Fruit fly (Drosophila melanogaster) whole organism, embryonic: Measurements from ENCODE around the gene phol.

Source experiments
- Adf1 ChIP-seq: fragments of 200-800 bp; sonication (Bioruptor generic); IDR thresholded peaks from 2 replicates; pipeline ENCODE4 v1.3.6; 2022; ENCODE audit warnings: missing biosample characterization, missing genetic modification characterization
- Aef1 ChIP-seq: fragments of 200-800 bp; sonication (Bioruptor generic); IDR thresholded peaks from 3 replicates; pipeline ENCODE4 v1.3.6; 2022; ENCODE audit warnings: missing biosample characterization, missing genetic modification characterization
- CG10209 ChIP-seq: fragments of 200-800 bp; sonication (Bioruptor generic); optimal IDR thresholded peaks from 3 replicates; lab custom pipeline; 2017; ENCODE audit warnings: missing biosample characterization, mild to moderate bottlenecking, missing genetic modification characterization, missing genetic modification reagents
- CG10543 ChIP-seq: fragments of 200-800 bp; sonication (Bioruptor generic); optimal IDR thresholded peaks from 3 replicates; lab custom pipeline; 2017; ENCODE audit warnings: missing biosample characterization, mild to moderate bottlenecking, missing genetic modification characterization, moderate library complexity
- CG10654 ChIP-seq: fragments of 200-800 bp; sonication (Bioruptor generic); optimal IDR thresholded peaks from 2 replicates; lab custom pipeline; 2016; ENCODE audit warnings: missing biosample characterization, missing genetic modification characterization
- CG11695 ChIP-seq: fragments of 200-800 bp; sonication (Bioruptor generic); IDR thresholded peaks from 3 replicates; pipeline ENCODE4 v1.3.6; 2022; ENCODE audit warnings: missing biosample characterization, missing genetic modification characterization
- CG12299 ChIP-seq: fragments of 200-800 bp; sonication (Bioruptor generic); optimal IDR thresholded peaks from 2 replicates; lab custom pipeline; 2018; ENCODE audit warnings: missing biosample characterization, mild to moderate bottlenecking, missing genetic modification characterization
- CG14014 ChIP-seq: fragments of 200-800 bp; sonication (Bioruptor generic); IDR thresholded peaks from 2 replicates; pipeline ENCODE4 v1.3.6; 2022; ENCODE audit warnings: missing biosample characterization, missing genetic modification characterization
- CG14860 ChIP-seq: fragments of 200-800 bp; sonication (Bioruptor generic); IDR thresholded peaks from 3 replicates; pipeline ENCODE4 v1.3.6; 2022; ENCODE audit warnings: missing biosample characterization, missing genetic modification characterization; ENCODE audit not compliant: partially characterized antibody
- CG2120 ChIP-seq: fragments of 200-800 bp; sonication (Bioruptor generic); optimal IDR thresholded peaks from 3 replicates; lab custom pipeline; 2016; ENCODE audit warnings: missing biosample characterization, missing genetic modification characterization
- CG2678 ChIP-seq: fragments of 200-800 bp; sonication (Bioruptor generic); optimal IDR thresholded peaks from 3 replicates; lab custom pipeline; 2019; ENCODE audit warnings: missing biosample characterization, mild to moderate bottlenecking, missing genetic modification characterization, moderate library complexity
- CG30020 ChIP-seq: fragments of 200-800 bp; optimal IDR thresholded peaks from 2 replicates; lab custom pipeline; 2019; ENCODE audit warnings: missing biosample characterization, mild to moderate bottlenecking, missing genetic modification characterization, moderate library complexity
- CG42726 ChIP-seq: fragments of 200-800 bp; sonication (Bioruptor generic); IDR thresholded peaks from 2 replicates; pipeline ENCODE4 v1.3.6; 2022; ENCODE audit warnings: missing biosample characterization, missing genetic modification characterization; ENCODE audit not compliant: partially characterized antibody
- CG4617 ChIP-seq: fragments of 200-800 bp; sonication (Bioruptor generic); optimal IDR thresholded peaks from 3 replicates; lab custom pipeline; 2016; ENCODE audit warnings: missing biosample characterization, missing genetic modification characterization, borderline replicate concordance
- CG6654 ChIP-seq: fragments of 200-800 bp; sonication (Bioruptor generic); optimal IDR thresholded peaks from 2 replicates; lab custom pipeline; 2017; ENCODE audit warnings: missing biosample characterization, mild to moderate bottlenecking, missing genetic modification characterization
- CG6813 ChIP-seq: fragments of 200-800 bp; sonication (Bioruptor generic); optimal IDR thresholded peaks from 2 replicates; lab custom pipeline; 2017; ENCODE audit warnings: missing biosample characterization, missing genetic modification characterization, mild to moderate bottlenecking, moderate library complexity, missing genetic modification reagents
- CG7372 ChIP-seq: fragments of 200-800 bp; sonication (Bioruptor generic); IDR thresholded peaks from 2 replicates; pipeline ENCODE4 v1.3.6; 2022; ENCODE audit warnings: missing biosample characterization, missing genetic modification characterization
- CG8290 ChIP-seq, 3 experiments: fragments of 200-800 bp; sonication (Bioruptor generic); optimal IDR thresholded peaks; 2 replicates each; lab custom pipeline; 2016 to 2019; ENCODE audit warnings: missing biosample characterization in 3 of 3, missing genetic modification characterization in 3 of 3, mild to moderate bottlenecking in 2 of 3, moderate library complexity in 1 of 3
- CTCF ChIP-seq: fragments of 200-800 bp; sonication (Bioruptor generic); optimal IDR thresholded peaks from 2 replicates; lab custom pipeline; 2017; ENCODE audit warnings: missing biosample characterization, mild to moderate bottlenecking, missing genetic modification characterization, moderate library complexity
- CrebB ChIP-seq: fragments of 200-800 bp; sonication (Bioruptor generic); optimal IDR thresholded peaks from 3 replicates; lab custom pipeline; 2018; ENCODE audit warnings: missing biosample characterization, mild to moderate bottlenecking, missing genetic modification characterization
- D19B ChIP-seq: fragments of 200-800 bp; sonication (Bioruptor generic); optimal IDR thresholded peaks from 2 replicates; lab custom pipeline; 2017; ENCODE audit warnings: missing biosample characterization, mild to moderate bottlenecking, missing genetic modification characterization
- Dip3 ChIP-seq: fragments of 200-800 bp; sonication (Bioruptor generic); optimal IDR thresholded peaks from 3 replicates; lab custom pipeline; 2016; ENCODE audit warnings: missing biosample characterization, missing genetic modification characterization
- HmgD ChIP-seq: fragments of 200-800 bp; sonication (Bioruptor generic); optimal IDR thresholded peaks from 3 replicates; lab custom pipeline; 2016; ENCODE audit warnings: missing biosample characterization, missing genetic modification characterization
- Six4 ChIP-seq: fragments of 200-800 bp; sonication (Bioruptor generic); optimal IDR thresholded peaks from 2 replicates; lab custom pipeline; 2016; ENCODE audit warnings: missing biosample characterization, missing genetic modification characterization
- Sry-δ ChIP-seq: fragments of 200-800 bp; sonication (Bioruptor generic); optimal IDR thresholded peaks from 2 replicates; lab custom pipeline; 2016; ENCODE audit warnings: missing biosample characterization, missing genetic modification characterization
- Trl ChIP-seq, 3 experiments: fragments of >200 bp in 2 of 3; fragments of 200-800 bp in 1 of 3; sonication (Bioruptor generic) in 1 of 3; optimal IDR thresholded peaks; 2 replicates in 1 of 3; 3 replicates in 2 of 3; lab custom pipeline; 2016 to 2017; ENCODE audit warnings: missing biosample characterization in 1 of 3, missing genetic modification characterization in 1 of 3
- ap ChIP-seq: fragments of 200-800 bp; sonication (Bioruptor generic); IDR thresholded peaks from 2 replicates; pipeline ENCODE4 v1.3.6; 2022; ENCODE audit warnings: missing biosample characterization, missing genetic modification characterization
- chinmo ChIP-seq: fragments of 200-800 bp; sonication (Bioruptor generic); IDR thresholded peaks from 4 replicates; pipeline ENCODE4 v1.3.6; 2022; ENCODE audit warnings: missing biosample characterization, missing genetic modification characterization; ENCODE audit not compliant: partially characterized antibody
- corto ChIP-seq: fragments of 200-800 bp; sonication (Bioruptor generic); optimal IDR thresholded peaks from 2 replicates; lab custom pipeline; 2016; ENCODE audit warnings: missing biosample characterization, mild to moderate bottlenecking, missing genetic modification characterization, moderate library complexity
- crc ChIP-seq: fragments of 200-800 bp; sonication (Bioruptor generic); optimal IDR thresholded peaks from 2 replicates; lab custom pipeline; 2016; ENCODE audit warnings: missing biosample characterization, missing genetic modification characterization
- crol ChIP-seq: fragments of 200-800 bp; sonication (Bioruptor generic); IDR thresholded peaks from 2 replicates; pipeline ENCODE4 v1.3.6; 2022; ENCODE audit warnings: missing biosample characterization, missing genetic modification characterization
- dpn ChIP-seq, 2 experiments: fragments of 200-800 bp; sonication (Bioruptor generic); optimal IDR thresholded peaks; 3 replicates each; lab custom pipeline; 2016; ENCODE audit warnings: missing biosample characterization in 2 of 2, missing genetic modification characterization in 2 of 2
- esg ChIP-seq: fragments of 200-800 bp; sonication (Bioruptor generic); conservative IDR thresholded peaks from 2 replicates; pipeline ENCODE4 v1.3.6; 2022; ENCODE audit warnings: missing biosample characterization, missing genetic modification characterization
- eyg ChIP-seq: fragments of 200-800 bp; sonication (Bioruptor generic); optimal IDR thresholded peaks from 3 replicates; lab custom pipeline; 2016; ENCODE audit warnings: missing biosample characterization, missing genetic modification characterization
- gcm2 ChIP-seq: fragments of 200-800 bp; sonication (Bioruptor generic); optimal IDR thresholded peaks from 2 replicates; lab custom pipeline; 2016; ENCODE audit warnings: missing biosample characterization, missing genetic modification characterization
- ind ChIP-seq: fragments of 200-800 bp; sonication (Bioruptor generic); optimal IDR thresholded peaks from 3 replicates; lab custom pipeline; 2016; ENCODE audit warnings: missing biosample characterization, missing genetic modification characterization
- inv ChIP-seq: fragments of 200-800 bp; sonication (Bioruptor generic); IDR thresholded peaks from 2 replicates; pipeline ENCODE4 v1.3.6; 2022; ENCODE audit warnings: missing biosample characterization, missing genetic modification characterization; ENCODE audit not compliant: partially characterized antibody
- jumu ChIP-seq: fragments of 200-800 bp; sonication (Bioruptor generic); optimal IDR thresholded peaks from 3 replicates; lab custom pipeline; 2016; ENCODE audit warnings: missing biosample characterization, missing genetic modification characterization
- maf-S ChIP-seq: fragments of 200-800 bp; sonication (Bioruptor generic); optimal IDR thresholded peaks from 2 replicates; lab custom pipeline; 2016; ENCODE audit warnings: missing biosample characterization, missing genetic modification characterization
- psq ChIP-seq: fragments of 200-800 bp; sonication (Bioruptor generic); optimal IDR thresholded peaks from 2 replicates; lab custom pipeline; 2017; ENCODE audit warnings: missing biosample characterization, missing genetic modification characterization
- sc ChIP-seq, 3 experiments: fragments of >200 bp in 2 of 3; fragments of 200-800 bp in 1 of 3; sonication (Bioruptor generic) in 1 of 3; optimal IDR thresholded peaks; 2 replicates in 2 of 3; 3 replicates in 1 of 3; lab custom pipeline; 2017; ENCODE audit warnings: mild to moderate bottlenecking in 1 of 3, missing biosample characterization in 1 of 3, missing genetic modification characterization in 1 of 3, missing genetic modification reagents in 1 of 3
- schlank ChIP-seq: fragments of 200-800 bp; sonication (Bioruptor generic); optimal IDR thresholded peaks from 2 replicates; lab custom pipeline; 2018; ENCODE audit warnings: missing biosample characterization, mild to moderate bottlenecking, missing genetic modification characterization
- sob ChIP-seq: fragments of 200-800 bp; sonication (Bioruptor generic); IDR thresholded peaks from 2 replicates; pipeline ENCODE4 v1.3.6; 2022; ENCODE audit warnings: missing biosample characterization, missing genetic modification characterization
- usp ChIP-seq: fragments of >200 bp; optimal IDR thresholded peaks from 2 replicates; lab custom pipeline; 2017; ENCODE audit warnings: missing biosample characterization, missing genetic modification characterization

The phol gene

dm6 chr3L:9429665-9430607 lies 26.1 kb downstream of the phol start, which contains the start of the genes RpS17 and MTF-1 (continued):
- TF ChIP-seq schlank (tag; lab: Kevin White, UChicago) (peak; percentile 46), sob (GFP tag; lab: Robert Waterston, UW) (peak; percentile 55; the same call in 1 of the 2 replicates), crol (GFP tag; lab: Robert Waterston, UW) (0 out of 2 replicates have a peak, but pooled peaks have one; percentile 15), CG10543 (GFP tag; lab: Kevin White, UChicago) (peak; percentile 22), CG30020 (peak; percentile 7), psq (GFP tag; lab: Kevin White, UChicago) (no peak), eyg (GFP tag; lab: Kevin White, UChicago) (no peak), CG7372 (GFP tag; lab: Robert Waterston, UW) (no peak; the same call in 1 of the 2 replicates), inv (GFP tag; lab: Robert Waterston, UW) (no peak), sc (optimal IDR thresholded peaks at IDR 0.05; lab: Kevin White, UChicago) (no peak), sc (GFP tag; optimal IDR thresholded peaks at IDR 0.05; lab: Kevin White, UChicago) (peak; percentile 23), D19B (GFP tag; lab: Kevin White, UChicago) (no peak), Dip3 (peak; percentile 17), usp (GFP tag; lab: Kevin White, UChicago) (no peak)

dm6 chr3L:9426656-9427294 lies 29.3 kb downstream of the phol start, which contains the start of the genes Atat and Shc:
Atat (minus strand) TSS chr3L:9426758.
Shc (plus strand) TSS chr3L:9427010.
- TF ChIP-seq CG12299 (tag; lab: Kevin White, UChicago), result peak; percentile 95
- TF ChIP-seq CG7372 (GFP tag; lab: Robert Waterston, UW), result peak; percentile 100
- TF ChIP-seq ind, result peak; percentile 100
- peak; percentile 97 for TF ChIP-seq CrebB (tag; lab: Kevin White, UChicago)
- peak; percentile 97 for TF ChIP-seq CG11695 (GFP tag; lab: Robert Waterston, UW)
- TF ChIP-seq Adf1 (GFP tag; lab: Robert Waterston, UW), result peak; percentile 90
- TF ChIP-seq CG2678 (tag; lab: Kevin White, UChicago), result peak; percentile 98
- TF ChIP-seq CG10654 (GFP tag; lab: Kevin White, UChicago), result peak; percentile 99
- TF ChIP-seq CG4617 (GFP tag; lab: Kevin White, UChicago), result peak; percentile 100
- peak; percentile 100 for TF ChIP-seq jumu
- no peak for TF ChIP-seq sc (optimal IDR thresholded peaks at IDR 0.05; lab: Kevin White, UChicago)
- peak; percentile 96 for TF ChIP-seq sc (GFP tag; optimal IDR thresholded peaks at IDR 0.05; lab: Kevin White, UChicago)
- peak; percentile 100 for TF ChIP-seq Sry-δ
- TF ChIP-seq CTCF, result peak; percentile 62
- peak; percentile 100 for TF ChIP-seq esg (GFP tag; lab: Robert Waterston, UW)
- peak; percentile 100 for TF ChIP-seq dpn (GFP tag; optimal IDR thresholded peaks at IDR 0.05; lab: Kevin White, UChicago)
- TF ChIP-seq Trl (optimal IDR thresholded peaks at IDR 0.05; lab: Kevin White, UChicago), result no peak
- peak; percentile 100 for TF ChIP-seq Trl (GFP tag; optimal IDR thresholded peaks at IDR 0.05; lab: Kevin White, UChicago)
- peak; percentile 100 for TF ChIP-seq HmgD (GFP tag; lab: Kevin White, UChicago)
- peak; percentile 99 for TF ChIP-seq CG14014 (GFP tag; lab: Robert Waterston, UW)
- peak; percentile 99 for TF ChIP-seq CG8290 (GFP tag; optimal IDR thresholded peaks at IDR 0.05; lab: Kevin White, UChicago)
- TF ChIP-seq CG8290 (tag; optimal IDR thresholded peaks at IDR 0.05; lab: Kevin White, UChicago), result peak; percentile 98 to 100
- peak; percentile 99 for TF ChIP-seq ap (GFP tag; lab: Robert Waterston, UW)
- TF ChIP-seq maf-S, result peak; percentile 99
- TF ChIP-seq Six4 (GFP tag; lab: Kevin White, UChicago), result peak; percentile 99
- 0 out of 2 replicates have a peak, but pooled peaks have one; percentile 65 for TF ChIP-seq CG42726
- peak; percentile 98 for TF ChIP-seq crc
- TF ChIP-seq Aef1, result peak; percentile 100
- TF ChIP-seq chinmo (GFP tag; lab: Robert Waterston, UW), result peak; percentile 53; the same call in 2 of the 4 replicates
- peak; percentile 99 for TF ChIP-seq CG10209 (GFP tag; lab: Kevin White, UChicago)
- TF ChIP-seq corto (GFP tag; lab: Kevin White, UChicago), result peak; percentile 89
- peak; percentile 97 for TF ChIP-seq gcm2 (GFP tag; lab: Kevin White, UChicago)
- peak; percentile 94 for TF ChIP-seq CG6654 (GFP tag; lab: Kevin White, UChicago)
- TF ChIP-seq CG2120 (GFP tag; lab: Kevin White, UChicago), result peak; percentile 100
- TF ChIP-seq CG14860 (GFP tag; lab: Robert Waterston, UW), result peak; percentile 91
- TF ChIP-seq CG6813 (GFP tag; lab: Kevin White, UChicago), result peak; percentile 96
